Fruit fly (Drosophila melanogaster): Measurements from ENCODE around the gene CG7810.

- TF ChIP-seq insv (optimal IDR thresholded peaks at IDR 0.05) (no peak), h (optimal IDR thresholded peaks at IDR 0.05) (no peak), psq (optimal IDR thresholded peaks at IDR 0.05) (no peak), ttk (optimal IDR thresholded peaks at IDR 0.05) (no peak), Myc (optimal IDR thresholded peaks at IDR 0.05) (no peak), Sin3A (optimal IDR thresholded peaks at IDR 0.05) (no peak)
These were observed 35.3 kb upstream of the CG7810 start, which contains the start of gene CG7778 for dm6 chr2L:8346260-8346659.

Measured in Kc167 (cell line).